Worm (Caenorhabditis elegans) whole organism, L4 larva: ENCODE results near the gene gst-38.

Source experiments
- Y5F2A.4 ChIP-seq: fragments of 200-800 bp; sonication (Bioruptor generic); optimal IDR thresholded peaks from 2 replicates; lab custom pipeline; 2018; ENCODE audit warnings: mild to moderate bottlenecking, missing genetic modification characterization, missing compliant biosample characterization
- ZK546.5 ChIP-seq, 2 experiments: sonication (generic microtip); optimal IDR thresholded peaks; 2 replicates each; lab custom pipeline; 2017; ENCODE audit warnings: missing biosample characterization in 2 of 2, missing genetic modification characterization in 2 of 2
- hmg-1.1 ChIP-seq: fragments of 200-800 bp; sonication (Bioruptor generic); IDR thresholded peaks from 2 replicates; pipeline ENCODE4 v1.3.6; 2022; ENCODE audit warnings: missing genetic modification reagents, missing genetic modification characterization, missing compliant biosample characterization
- unc-62 ChIP-seq, 3 experiments: fragments of 150-350 bp in 1 of 3; sonication (generic microtip); optimal IDR thresholded peaks in 2 of 3; peaks in 1 of 3; 1 replicate in 1 of 3; 2 replicates in 2 of 3; lab custom pipeline; 2014 to 2017; ENCODE audit warnings: missing biosample characterization in 3 of 3, missing genetic modification characterization in 3 of 3, missing genetic modification reagents in 3 of 3, missing genotype in 1 of 3

DNA sequence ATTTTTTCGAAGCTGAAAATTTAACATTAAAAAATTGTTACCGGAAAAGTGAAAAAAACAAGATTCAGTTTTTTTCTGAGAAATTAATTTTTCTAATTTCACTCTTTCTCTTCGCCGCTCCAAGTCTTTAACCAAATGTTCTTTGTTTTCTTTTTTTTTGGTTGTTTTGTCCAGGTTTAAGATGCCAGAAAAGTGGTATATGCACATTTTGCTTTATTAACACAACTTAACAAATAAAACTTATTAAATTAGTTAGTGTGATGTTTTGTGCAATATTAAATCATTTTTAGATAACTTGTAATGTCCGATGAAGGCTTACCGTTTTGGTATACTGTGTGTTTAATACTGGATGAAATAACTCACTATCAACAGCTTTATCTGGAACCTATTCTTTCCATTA, 27.3 kb upstream of the gst-38 start, which contains the start of gene srw-53:
- no peak for TF ChIP-seq unc-62 (GFP tag; optimal IDR thresholded peaks at IDR 0.05 in 1 of 2; lab: Kevin White, UChicago)
- no peak for TF ChIP-seq unc-62 (tag; optimal IDR thresholded peaks at IDR 0.05; lab: Kevin White, UChicago)
- TF ChIP-seq ZK546.5 (tag; optimal IDR thresholded peaks at IDR 0.05; lab: Kevin White, UChicago) = no peak
- TF ChIP-seq hmg-1.1 (GFP tag; lab: Robert Waterston, UW) = no peak
- TF ChIP-seq Y5F2A.4 (GFP tag; lab: Kevin White, UChicago) = no peak
